Worm (Caenorhabditis elegans) whole organism, L4/young adult: ENCODE measurements around the gene dkc-1.

ENCODE experiments used
- W03F9.2 ChIP-seq: fragments of 150-350 bp; optimal IDR thresholded peaks from 2 replicates; lab custom pipeline; 2014; ENCODE audit warnings: missing biosample characterization, missing genetic modification characterization
- dao-5 ChIP-seq: sonication (generic microtip); optimal IDR thresholded peaks from 2 replicates; lab custom pipeline; 2016; ENCODE audit warnings: missing genotype, missing genetic modification characterization, moderate library complexity, missing compliant biosample characterization
- him-1 ChIP-seq: sonication (generic microtip); optimal IDR thresholded peaks from 2 replicates; lab custom pipeline; 2016; ENCODE audit warnings: missing genotype, missing genetic modification reagents, missing genetic modification characterization, missing compliant biosample characterization

DNA sequence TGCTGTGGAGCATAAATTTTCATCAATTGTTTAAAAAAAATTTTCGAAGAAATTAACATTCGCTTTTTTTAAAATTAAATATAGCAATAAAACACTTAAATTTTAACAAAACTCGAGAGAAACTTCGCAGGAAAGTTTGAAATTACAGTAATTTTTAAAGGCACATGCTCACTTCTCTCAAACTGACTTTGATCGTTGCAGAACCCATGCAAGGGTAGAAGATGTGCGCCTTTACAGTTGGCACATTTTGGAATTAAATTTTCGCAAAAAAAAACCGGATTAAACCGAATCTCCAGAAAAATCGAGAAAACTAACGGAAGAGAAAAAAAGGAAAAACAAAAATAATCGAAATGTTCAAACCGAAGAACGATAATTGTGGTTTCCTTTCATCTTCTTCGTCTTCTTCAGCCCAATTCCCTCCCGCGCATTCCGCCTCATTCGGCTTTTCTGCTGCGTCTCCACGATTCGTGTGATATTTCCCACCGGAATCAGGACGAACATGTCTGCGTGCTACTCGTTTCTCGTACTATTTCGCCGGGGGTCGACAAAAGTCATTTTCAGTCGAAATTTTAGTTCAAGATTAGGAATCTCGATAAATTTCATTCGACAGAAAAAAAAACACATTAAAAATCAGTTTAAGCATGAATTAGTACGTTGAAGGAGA is 11.8 kb upstream of the dkc-1 start:
- TF ChIP-seq W03F9.2: no peak
- TF ChIP-seq dao-5 (tag; lab: Kevin White, UChicago): no peak
- no peak for TF ChIP-seq him-1
